Worm (Caenorhabditis elegans) whole organism, midembryonic: Measurements from ENCODE around the gene acdh-12.

ENCODE experiments used
- T22C8.4 ChIP-seq: fragments of 200-800 bp; sonication (Bioruptor generic); IDR thresholded peaks from 2 replicates; pipeline ENCODE4 v1.3.6; 2022; ENCODE audit warnings: missing genetic modification characterization, missing compliant biosample characterization
- flt-1 ChIP-seq: fragments of 200-800 bp; sonication (Bioruptor generic); IDR thresholded peaks from 2 replicates; pipeline ENCODE4 v1.3.6; 2022; ENCODE audit warnings: missing genetic modification characterization, missing compliant biosample characterization
- klf-2 ChIP-seq: fragments of 200-800 bp; sonication (Bioruptor generic); conservative IDR thresholded peaks from 2 replicates; pipeline ENCODE4 v1.3.6; 2022; ENCODE audit warnings: missing genetic modification reagents, missing genetic modification characterization, missing compliant biosample characterization
- ref-1 ChIP-seq: fragments of 200-800 bp; sonication (Bioruptor generic); conservative IDR thresholded peaks from 2 replicates; pipeline ENCODE4 v1.3.6; 2022; ENCODE audit warnings: missing genetic modification reagents, missing genetic modification characterization, missing compliant biosample characterization

DNA sequence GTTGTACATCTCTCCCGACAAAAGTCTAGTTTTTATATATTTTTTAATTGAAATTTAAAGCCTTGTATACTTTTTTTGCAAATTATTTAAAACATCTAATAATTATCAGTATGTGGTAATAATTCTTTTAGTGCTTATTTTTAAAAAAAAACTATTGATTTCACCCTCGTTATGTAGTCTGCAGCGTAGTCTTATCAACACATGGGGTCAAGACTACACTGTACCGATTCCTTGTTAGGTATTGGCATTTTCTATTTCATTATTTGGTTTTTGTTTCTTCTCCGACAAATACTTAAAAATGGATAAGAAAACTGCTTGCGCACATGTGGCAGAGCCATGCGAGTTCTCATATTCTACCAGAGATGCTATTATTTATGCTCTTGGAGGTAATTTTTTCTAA, 599 bp upstream of the acdh-12 start, which contains the start of gene maoc-1:
- no peak for TF ChIP-seq T22C8.4 (GFP tag; lab: Robert Waterston, UW)
- TF ChIP-seq flt-1 (GFP tag; lab: Robert Waterston, UW), result no peak
- TF ChIP-seq ref-1 (GFP tag; lab: Robert Waterston, UW), result no peak
- TF ChIP-seq klf-2 (GFP tag; lab: Robert Waterston, UW), result no peak
